Worm (Caenorhabditis elegans): Measurements from ENCODE around the gene C45B2.2.

The C45B2.2 gene

DNA sequence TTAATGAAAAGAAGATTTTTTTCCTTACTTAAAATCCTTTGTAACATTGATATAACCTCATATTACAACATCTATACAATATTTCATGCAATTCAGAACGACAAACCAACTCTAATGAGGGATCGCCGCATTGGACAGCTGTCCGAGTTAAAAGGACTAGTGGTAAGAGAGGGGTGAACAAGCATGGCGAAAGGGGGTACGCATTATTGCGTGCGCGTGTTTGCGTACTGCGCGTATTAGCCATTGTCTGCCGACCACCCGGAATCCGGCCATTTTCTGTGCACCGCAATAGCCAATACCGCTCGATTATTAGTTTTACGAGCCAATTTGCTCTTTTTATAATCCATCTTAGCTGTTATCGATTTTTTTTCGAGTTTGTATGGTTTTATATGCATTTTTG, 13.0 kb downstream of the C45B2.2 start, which contains the start of gene C15H9.4 (continued):
- no peak for TF ChIP-seq nhr-77 (tag; optimal IDR thresholded peaks at IDR 0.05)
- no peak for TF ChIP-seq nhr-237 (tag; optimal IDR thresholded peaks at IDR 0.05)
- TF ChIP-seq unc-39 (tag; optimal IDR thresholded peaks at IDR 0.05) = no peak
- peak; percentile 45 for TF ChIP-seq sma-9 (GFP tag; optimal IDR thresholded peaks at IDR 0.05)
- TF ChIP-seq sma-9 (tag; optimal IDR thresholded peaks at IDR 0.05) = no peak

DNA sequence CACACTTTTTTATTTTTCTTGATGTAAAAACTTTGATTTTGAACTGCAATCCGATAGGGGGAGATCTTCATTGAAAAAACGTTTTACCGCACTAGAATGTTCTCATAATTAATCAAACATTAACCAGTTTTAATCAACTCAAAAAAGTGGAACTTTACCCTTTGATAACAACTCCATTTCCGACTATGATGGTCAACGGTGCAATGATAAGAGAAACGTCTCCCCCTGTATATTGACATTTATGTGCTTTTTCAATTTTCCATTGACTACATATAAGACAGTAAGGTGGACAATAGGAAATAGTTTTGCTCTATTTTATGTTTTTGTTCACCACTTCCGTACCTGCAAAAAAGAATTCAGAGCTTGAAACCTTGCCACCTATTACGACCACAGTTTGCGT, 13.9 kb downstream of the C45B2.2 start:
- TF ChIP-seq sma-3 (GFP tag; optimal IDR thresholded peaks at IDR 0.05) (no peak), sma-9 (GFP tag; optimal IDR thresholded peaks at IDR 0.05) (peak; percentile 44), sma-9 (tag; optimal IDR thresholded peaks at IDR 0.05) (no peak), crh-2 (tag; optimal IDR thresholded peaks at IDR 0.05) (peak; percentile 10), aly-2 (tag; optimal IDR thresholded peaks at IDR 0.05) (no peak), fos-1 (tag; optimal IDR thresholded peaks at IDR 0.05) (peak; percentile 74), nhr-6 (tag; optimal IDR thresholded peaks at IDR 0.05) (no peak)

DNA sequence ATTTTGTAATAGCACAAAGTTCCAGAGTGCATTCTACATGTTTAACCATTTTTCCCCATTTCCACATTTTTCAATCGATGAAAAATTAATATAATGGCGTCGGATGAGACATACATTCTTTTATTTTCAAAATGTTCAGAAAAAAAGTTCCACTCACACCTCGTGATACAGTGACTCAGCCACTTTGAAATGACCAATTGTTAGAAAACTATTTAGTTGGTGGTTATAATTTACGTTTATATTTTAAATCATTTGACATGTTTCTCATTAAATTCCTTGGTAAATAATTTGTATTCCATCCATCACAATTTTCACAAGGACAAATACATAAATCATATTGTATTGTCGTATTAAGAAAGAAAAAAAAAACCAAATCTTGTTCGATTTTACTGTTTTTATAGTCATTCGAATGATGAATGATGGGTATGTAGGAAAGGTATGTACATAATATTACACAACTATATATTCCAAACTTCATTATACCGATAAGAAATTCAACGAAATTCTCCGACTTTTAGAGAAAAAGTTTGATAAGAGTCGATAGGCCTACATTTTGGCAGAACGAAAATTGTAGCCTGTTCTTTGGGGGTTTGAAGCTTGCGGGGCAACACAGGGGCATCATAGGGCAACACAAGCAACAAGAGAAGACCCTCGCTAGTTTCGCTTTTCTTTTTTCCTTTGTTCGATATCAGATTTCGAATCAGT, 16.0 kb downstream of the C45B2.2 start:
- peak; percentile 65 for TF ChIP-seq fos-1 (tag; optimal IDR thresholded peaks at IDR 0.05)
- peak; percentile 16 for TF ChIP-seq blmp-1 (tag; optimal IDR thresholded peaks at IDR 0.05; ENCODE audit: insufficient read depth)
- peak; percentile 48 for TF ChIP-seq nhr-25 (tag; optimal IDR thresholded peaks at IDR 0.05)
- TF ChIP-seq ceh-82 (tag; optimal IDR thresholded peaks at IDR 0.05) = no peak

DNA sequence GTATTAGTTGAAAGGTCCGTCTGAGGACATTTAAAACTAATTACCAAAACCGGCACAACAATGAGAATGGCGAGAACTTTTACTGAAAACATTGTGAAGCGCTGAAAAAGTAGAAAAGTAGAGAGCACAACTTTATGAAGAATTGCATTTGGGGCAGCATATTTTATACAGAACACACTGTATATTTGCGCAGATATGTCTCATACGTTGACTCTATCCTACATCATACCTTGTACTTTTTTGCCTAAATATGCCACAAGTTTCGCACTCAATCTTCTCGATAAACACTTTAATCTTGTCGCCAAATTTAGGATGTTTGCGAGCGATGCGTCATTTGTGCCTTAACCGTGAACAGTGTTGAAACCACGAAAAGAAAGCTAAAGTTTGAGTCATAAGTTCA, 18.8 kb downstream of the C45B2.2 start, which contains the start of gene C15H9.11:
Gene C15H9.11 (minus strand): TSS at position 101 of the 400 bp plus-strand sequence.
- no peak for TF ChIP-seq elt-1 (tag; optimal IDR thresholded peaks at IDR 0.05)
- TF ChIP-seq lsy-2 (tag; optimal IDR thresholded peaks at IDR 0.05) = no peak

DNA sequence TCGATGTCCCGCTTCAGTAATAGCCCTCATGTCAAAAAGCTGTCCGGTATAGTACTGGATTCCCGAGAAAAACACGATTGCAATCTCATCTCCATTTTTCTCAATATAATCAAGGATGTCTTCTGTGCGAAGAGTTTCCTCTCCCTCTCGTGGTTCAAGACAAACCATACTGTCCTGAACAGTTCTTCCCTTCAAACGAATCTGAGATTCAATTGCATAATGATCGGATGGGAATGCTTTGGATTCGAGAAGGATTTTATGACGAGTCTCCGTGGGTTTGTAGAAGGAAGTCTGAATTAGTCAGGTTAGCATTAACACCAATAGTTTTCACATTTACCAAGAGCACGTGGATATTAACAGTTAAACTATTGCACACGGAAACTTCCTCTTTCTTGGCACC, 23.4 kb downstream of the C45B2.2 start:
- TF ChIP-seq unc-62 (GFP tag; optimal IDR thresholded peaks at IDR 0.05) (no peak), mdl-1 (tag; optimal IDR thresholded peaks at IDR 0.05) (no peak), lin-13 (GFP tag; optimal IDR thresholded peaks at IDR 0.05) (no peak), lsy-2 (tag; optimal IDR thresholded peaks at IDR 0.05) (no peak)

DNA sequence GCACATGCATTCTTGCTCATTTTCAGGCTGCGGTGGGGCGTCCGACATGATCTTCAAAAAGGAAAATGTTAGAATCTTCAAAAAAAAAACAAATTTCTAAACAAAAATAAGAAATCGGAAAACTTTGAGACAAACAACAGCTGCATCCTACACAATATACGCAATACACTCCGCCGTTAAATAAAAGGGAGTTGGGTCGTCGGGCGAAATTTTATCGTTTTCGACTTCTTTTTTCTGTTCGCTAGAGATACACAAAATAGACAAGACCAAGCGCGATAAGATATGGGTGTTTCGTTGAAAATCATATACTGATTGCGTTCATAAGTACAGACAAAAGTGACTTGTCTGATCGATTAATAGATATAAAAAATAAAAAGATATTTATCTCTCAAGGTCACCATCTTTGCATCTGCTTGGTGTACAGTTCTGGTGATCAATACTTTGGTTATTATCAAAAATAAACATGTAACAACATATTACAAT, 24.8 kb downstream of the C45B2.2 start, which contains the start of gene kynu-1:
Gene kynu-1 (minus strand): TSS at position 51 of the 483 bp plus-strand sequence.
- TF ChIP-seq gmeb-1 (tag; optimal IDR thresholded peaks at IDR 0.05) (peak; percentile 0), nhr-21 (tag; optimal IDR thresholded peaks at IDR 0.05) (peak; percentile 27), nhr-25 (tag; optimal IDR thresholded peaks at IDR 0.05) (peak; percentile 31), sma-3 (GFP tag; optimal IDR thresholded peaks at IDR 0.05) (peak; percentile 26), sma-9 (GFP tag; optimal IDR thresholded peaks at IDR 0.05) (peak; percentile 56), sma-9 (tag; optimal IDR thresholded peaks at IDR 0.05) (no peak), mbf-1 (tag; optimal IDR thresholded peaks at IDR 0.05) (no peak), snpc-4 (tag; optimal IDR thresholded peaks at IDR 0.05) (no peak), blmp-1 (tag; optimal IDR thresholded peaks at IDR 0.05; ENCODE audit: insufficient read depth) (peak; percentile 42), egl-27 (tag; optimal IDR thresholded peaks at IDR 0.05) (peak; percentile 8), fos-1 (tag; optimal IDR thresholded peaks at IDR 0.05) (peak; percentile 54)

DNA sequence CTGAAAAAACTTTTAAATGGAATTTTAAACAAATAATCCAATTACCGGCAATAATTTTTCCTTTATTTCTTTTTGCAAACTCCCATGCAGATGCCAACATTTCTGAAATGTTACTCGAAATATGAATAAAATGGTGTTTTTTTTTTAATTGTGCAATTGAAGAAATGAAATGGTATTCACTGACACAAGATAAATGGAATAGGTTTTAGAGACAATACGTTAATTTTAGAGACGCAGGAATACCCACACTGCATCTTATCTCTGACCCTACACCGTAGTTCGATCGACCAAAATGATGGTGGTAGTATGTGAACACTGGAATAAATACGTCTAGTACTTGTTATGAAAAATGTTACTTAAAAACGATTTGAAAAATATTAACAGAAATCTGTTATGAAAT, 28.3 kb downstream of the C45B2.2 start, which contains the start of gene prx-3:
Gene prx-3 (minus strand): TSS at position 101 of the 400 bp plus-strand sequence.
- TF ChIP-seq ceh-16 (tag; optimal IDR thresholded peaks at IDR 0.05) = no peak
- TF ChIP-seq lin-39 (tag; optimal IDR thresholded peaks at IDR 0.05) = no peak
- TF ChIP-seq gmeb-1 (tag; optimal IDR thresholded peaks at IDR 0.05) = no peak
- TF ChIP-seq mdl-1 (tag; optimal IDR thresholded peaks at IDR 0.05) = no peak
- no peak for TF ChIP-seq elt-1 (tag; optimal IDR thresholded peaks at IDR 0.05)
- TF ChIP-seq lin-13 (GFP tag; optimal IDR thresholded peaks at IDR 0.05) = no peak
- TF ChIP-seq Y55F3AM.14 (GFP tag; optimal IDR thresholded peaks at IDR 0.05) = no peak
- no peak for TF ChIP-seq nhr-23 (tag; optimal IDR thresholded peaks at IDR 0.05)
- no peak for TF ChIP-seq crh-2 (tag; optimal IDR thresholded peaks at IDR 0.05)
